Worm (Caenorhabditis elegans) whole organism, midembryonic: ENCODE results near the gene F32D8.11.

Source experiments
- T22C8.4 ChIP-seq: fragments of 200-800 bp; sonication (Bioruptor generic); IDR thresholded peaks from 2 replicates; pipeline ENCODE4 v1.3.6; 2022; ENCODE audit warnings: missing genetic modification characterization, missing compliant biosample characterization
- flt-1 ChIP-seq: fragments of 200-800 bp; sonication (Bioruptor generic); IDR thresholded peaks from 2 replicates; pipeline ENCODE4 v1.3.6; 2022; ENCODE audit warnings: missing genetic modification characterization, missing compliant biosample characterization
- ref-1 ChIP-seq: fragments of 200-800 bp; sonication (Bioruptor generic); conservative IDR thresholded peaks from 2 replicates; pipeline ENCODE4 v1.3.6; 2022; ENCODE audit warnings: missing genetic modification reagents, missing genetic modification characterization, missing compliant biosample characterization

ce11 chrV:10889774-10890173 lies 838 bp upstream of the F32D8.11 start:
- no peak for TF ChIP-seq T22C8.4 (GFP tag; lab: Robert Waterston, UW)
- no peak for TF ChIP-seq flt-1
- TF ChIP-seq ref-1 (GFP tag; lab: Robert Waterston, UW), result no peak
